In genomic region chr3L:19791688-19792073, dm6 we compare ENCODE assay signal across 6 fruit fly cellular contexts.
A peak's percentile ranks its signal among the peaks of the same experiment; 100 is the strongest.
TF ChIP-seq lines count a peak whose summit lies in the region.

No protein-coding gene starts in this region.

- no peak for TF ChIP-seq CTCF in whole organism, embryonic (GFP tag; optimal IDR thresholded peaks at IDR 0.05; lab: Kevin White, UChicago)

TF ChIP-seq in whole organism, 6 proteins besides CTCF, POLR2A, EP300 and RAD21:
- TF ChIP-seq Dll (optimal IDR thresholded peaks at IDR 0.05; lab: Kevin White, UChicago) (peak; percentile 56), pan (optimal IDR thresholded peaks at IDR 0.05; lab: Kevin White, UChicago) (no peak), EcR (GFP tag; optimal IDR thresholded peaks at IDR 0.05; lab: Kevin White, UChicago) (no peak), usp (GFP tag; optimal IDR thresholded peaks at IDR 0.05; lab: Kevin White, UChicago) (no peak)

TF ChIP-seq in whole organism, adult, 20 proteins besides CTCF, POLR2A, EP300 and RAD21 (continues in another document):
- TF ChIP-seq pad (GFP tag; optimal IDR thresholded peaks at IDR 0.05; lab: Kevin White, UChicago): peak; percentile 27
- TF ChIP-seq CG1620 (GFP tag; optimal IDR thresholded peaks at IDR 0.05; lab: Kevin White, UChicago): no peak
- TF ChIP-seq Clk (GFP tag; optimal IDR thresholded peaks at IDR 0.05; lab: Kevin White, UChicago): no peak
- TF ChIP-seq cic (GFP tag; optimal IDR thresholded peaks at IDR 0.05; lab: Kevin White, UChicago): peak; percentile 79
- TF ChIP-seq tj (GFP tag; optimal IDR thresholded peaks at IDR 0.05; lab: Kevin White, UChicago): peak; percentile 44
- TF ChIP-seq Hr96 (GFP tag; optimal IDR thresholded peaks at IDR 0.05; lab: Kevin White, UChicago): no peak
- TF ChIP-seq kay (GFP tag; lab: Kevin White, UChicago; ENCODE audit: borderline replicate concordance): no peak
- TF ChIP-seq CG12768 (GFP tag; optimal IDR thresholded peaks at IDR 0.05; lab: Kevin White, UChicago): peak; percentile 57
- no peak for TF ChIP-seq CG7101 (tag; optimal IDR thresholded peaks at IDR 0.05; lab: Kevin White, UChicago)
- TF ChIP-seq Mnt (GFP tag; optimal IDR thresholded peaks at IDR 0.05; lab: Kevin White, UChicago): no peak
- no peak for TF ChIP-seq CG11617 (GFP tag; optimal IDR thresholded peaks at IDR 0.05; lab: Kevin White, UChicago)
- TF ChIP-seq ovo (GFP tag; optimal IDR thresholded peaks at IDR 0.05; lab: Kevin White, UChicago): peak; percentile 35
- TF ChIP-seq CG14711 (tag; optimal IDR thresholded peaks at IDR 0.05; lab: Kevin White, UChicago): peak; percentile 16
- no peak for TF ChIP-seq toe (GFP tag; optimal IDR thresholded peaks at IDR 0.05; lab: Kevin White, UChicago)
- TF ChIP-seq cnc (optimal IDR thresholded peaks at IDR 0.05; lab: Kevin White, UChicago): no peak
- no peak for TF ChIP-seq CG5204 (GFP tag; optimal IDR thresholded peaks at IDR 0.05; lab: Kevin White, UChicago)
- TF ChIP-seq bab1 (GFP tag; optimal IDR thresholded peaks at IDR 0.05; lab: Kevin White, UChicago): no peak
- TF ChIP-seq Crg-1 (GFP tag; optimal IDR thresholded peaks at IDR 0.05; lab: Kevin White, UChicago): no peak

TF ChIP-seq in whole organism, embryonic, 481 proteins besides CTCF, POLR2A, EP300 and RAD21 (continues in another document):
- peak; percentile 82 for TF ChIP-seq Vsx1 (GFP tag; optimal IDR thresholded peaks at IDR 0.05; lab: Kevin White, UChicago)
- TF ChIP-seq kah (GFP tag; optimal IDR thresholded peaks at IDR 0.05; lab: Kevin White, UChicago): peak; percentile 38
- no peak for TF ChIP-seq CG11695 (GFP tag; IDR thresholded peaks at IDR 0.05; lab: Robert Waterston, UW)
- TF ChIP-seq CG12769 (tag; optimal IDR thresholded peaks at IDR 0.05; lab: Kevin White, UChicago): peak; percentile 82
- no peak for TF ChIP-seq Antp (GFP tag; optimal IDR thresholded peaks at IDR 0.05; lab: Kevin White, UChicago)
- peak; percentile 21 for TF ChIP-seq CG3163 (GFP tag; optimal IDR thresholded peaks at IDR 0.05; lab: Kevin White, UChicago)
- TF ChIP-seq Ravus (GFP tag; IDR thresholded peaks at IDR 0.05; lab: Robert Waterston, UW): no peak
- no peak for TF ChIP-seq CG12155 (GFP tag; optimal IDR thresholded peaks at IDR 0.05; lab: Kevin White, UChicago)
- TF ChIP-seq CG12071 (GFP tag; optimal IDR thresholded peaks at IDR 0.05; lab: Kevin White, UChicago): peak; percentile 41
- TF ChIP-seq CG3726 (GFP tag; IDR thresholded peaks at IDR 0.05; lab: Robert Waterston, UW): no peak
- TF ChIP-seq otp (GFP tag; IDR thresholded peaks at IDR 0.05; lab: Robert Waterston, UW): peak; percentile 73
- TF ChIP-seq zen (tag; optimal IDR thresholded peaks at IDR 0.05; lab: Kevin White, UChicago): peak; percentile 26
- peak; percentile 21 for TF ChIP-seq HLHmδ (GFP tag; optimal IDR thresholded peaks at IDR 0.05; lab: Kevin White, UChicago)
- TF ChIP-seq CG2199 (GFP tag; IDR thresholded peaks at IDR 0.05; lab: Robert Waterston, UW): no peak
- TF ChIP-seq H15 (GFP tag; IDR thresholded peaks at IDR 0.05; lab: Robert Waterston, UW): no peak
- no peak for TF ChIP-seq CG11696 (GFP tag; IDR thresholded peaks at IDR 0.05; lab: Robert Waterston, UW)
- no peak for TF ChIP-seq Blimp-1 (GFP tag; optimal IDR thresholded peaks at IDR 0.05; lab: Kevin White, UChicago)
- TF ChIP-seq CG6272 (GFP tag; IDR thresholded peaks at IDR 0.05; lab: Robert Waterston, UW): no peak

TF ChIP-seq in whole organism, prepupa, 60 proteins besides CTCF, POLR2A, EP300 and RAD21:
- TF ChIP-seq CG8119 (GFP tag; IDR thresholded peaks at IDR 0.05; lab: Robert Waterston, UW): 0 out of 3 replicates have a peak, but pooled peaks have one; percentile 19
- TF ChIP-seq dsx (GFP tag; optimal IDR thresholded peaks at IDR 0.05; lab: Kevin White, UChicago; ENCODE audit: poor library complexity, severe bottlenecking): peak; percentile 24
- TF ChIP-seq ss (GFP tag; optimal IDR thresholded peaks at IDR 0.05; lab: Kevin White, UChicago): peak in 1 of 2 experiments; percentile 10
- peak; percentile 98 for TF ChIP-seq fkh (GFP tag; optimal IDR thresholded peaks at IDR 0.05; lab: Kevin White, UChicago)
- TF ChIP-seq topi (GFP tag; optimal IDR thresholded peaks at IDR 0.05; lab: Kevin White, UChicago): no peak
- peak; percentile 41; the same call in 1 of the 3 replicates for TF ChIP-seq eg (GFP tag; IDR thresholded peaks at IDR 0.05; lab: Robert Waterston, UW)
- TF ChIP-seq Smox (GFP tag; optimal IDR thresholded peaks at IDR 0.05; lab: Kevin White, UChicago): no peak
- peak; percentile 49; the same call in 1 of the 3 replicates for TF ChIP-seq CG6163 (GFP tag; IDR thresholded peaks at IDR 0.05; lab: Robert Waterston, UW)
- no peak for TF ChIP-seq Eip93F (GFP tag; optimal IDR thresholded peaks at IDR 0.05; lab: Kevin White, UChicago)
- peak; percentile 45 for TF ChIP-seq Lpt (GFP tag; optimal IDR thresholded peaks at IDR 0.05; lab: Kevin White, UChicago)
- peak; percentile 59 for TF ChIP-seq CG15336 (GFP tag; IDR thresholded peaks at IDR 0.05; lab: Robert Waterston, UW)

TF ChIP-seq in whole organism, pupa, 21 proteins besides CTCF, POLR2A, EP300 and RAD21:
- TF ChIP-seq CG4496 (GFP tag; IDR thresholded peaks at IDR 0.05; lab: Robert Waterston, UW): peak; percentile 52; the same call in 1 of the 3 replicates
- 0 out of 3 replicates have a peak, but pooled peaks have one; percentile 5 for TF ChIP-seq fd96Ca (GFP tag; IDR thresholded peaks at IDR 0.05; lab: Robert Waterston, UW)
- TF ChIP-seq CG10348 (GFP tag; IDR thresholded peaks at IDR 0.05; lab: Robert Waterston, UW): no peak
- TF ChIP-seq CG32121 (GFP tag; IDR thresholded peaks at IDR 0.05; lab: Robert Waterston, UW): no peak
- peak; percentile 20 for TF ChIP-seq EcR (GFP tag; optimal IDR thresholded peaks at IDR 0.05; lab: Kevin White, UChicago)
- TF ChIP-seq CG13204 (GFP tag; optimal IDR thresholded peaks at IDR 0.05; lab: Kevin White, UChicago): peak; percentile 94
- TF ChIP-seq CG34367 (tag; optimal IDR thresholded peaks at IDR 0.05; lab: Kevin White, UChicago): no peak

TF ChIP-seq in whole organism, wandering third instar larva, 38 proteins besides CTCF, POLR2A, EP300 and RAD21:
- TF ChIP-seq Dif (GFP tag; optimal IDR thresholded peaks at IDR 0.05; lab: Kevin White, UChicago; ENCODE audit: partially characterized antibody) (peak; percentile 1), Hnf4 (GFP tag; optimal IDR thresholded peaks at IDR 0.05; lab: Kevin White, UChicago) (no peak), N (GFP tag; optimal IDR thresholded peaks at IDR 0.05; lab: Kevin White, UChicago) (peak; percentile 15)
